Worm (Caenorhabditis elegans) whole organism, L1 larva: ENCODE data around the gene T28A11.4.

ENCODE experiments used
- egl-13 ChIP-seq: sonication (generic microtip); optimal IDR thresholded peaks from 2 replicates; lab custom pipeline; 2016; ENCODE audit warnings: missing genotype, missing genetic modification reagents, missing genetic modification characterization, missing compliant biosample characterization
- mep-1 ChIP-seq: fragments of 150-350 bp; optimal IDR thresholded peaks from 2 replicates; lab custom pipeline; 2014; ENCODE audit warnings: missing biosample characterization, missing genetic modification characterization

DNA sequence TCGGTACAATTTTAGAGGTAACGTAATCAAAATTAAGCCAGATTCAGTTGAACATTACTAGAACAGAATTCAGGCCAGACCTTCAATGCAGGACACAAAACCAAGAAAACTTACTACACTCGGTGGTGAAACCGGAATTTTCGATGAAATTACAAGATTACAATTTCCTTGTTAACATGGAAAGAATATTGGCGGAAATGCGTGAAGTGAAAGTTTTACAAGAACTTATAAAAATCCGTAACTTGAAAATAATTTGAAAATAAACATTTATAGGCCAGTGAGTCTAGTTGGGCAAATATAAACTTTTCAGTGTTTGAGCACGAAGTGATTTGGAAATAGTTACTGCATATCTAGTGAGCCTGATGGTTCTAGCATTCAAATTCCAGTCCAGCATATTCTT lies 39.0 kb upstream of the T28A11.4 start, which contains the start of gene K08D9.6:
- TF ChIP-seq egl-13 (tag; lab: Kevin White, UChicago) (no peak), mep-1 (no peak)
